Worm (Caenorhabditis elegans): ENCODE measurements around the gene T26E4.3.
"Not testable (repeated sequence)": the region's sequence is repeated elsewhere in the genome, so short reads cannot be mapped to it uniquely, and the experiment has no call there.

T26E4.3 gene

DNA sequence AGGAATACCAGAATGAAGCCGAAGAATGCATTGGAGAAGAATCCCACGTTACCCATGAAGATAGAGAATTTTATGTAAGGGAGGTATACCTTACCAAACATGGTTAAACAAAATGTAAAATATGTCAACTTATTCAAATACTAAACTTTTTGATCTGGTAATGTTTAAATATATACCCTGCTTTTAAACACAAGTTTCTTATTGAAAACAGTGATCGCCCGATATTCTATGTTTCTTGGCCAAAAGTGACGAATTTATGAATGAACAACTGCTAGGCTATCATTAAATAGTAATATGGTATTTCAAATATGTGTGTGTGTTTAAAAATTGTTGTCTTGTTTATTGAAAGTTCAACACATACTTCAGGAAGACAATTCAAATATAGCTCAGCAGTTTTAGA lies 34.3 kb upstream of the T26E4.3 start, which contains the start of gene T23D5.8:
Gene T23D5.8, minus strand, starts transcription at position 101 of the 400 bp plus-strand sequence.
- not testable (repeated sequence) for TF ChIP-seq fkh-2, pha-4, ceh-9 (tag; optimal IDR thresholded peaks at IDR 0.05)

DNA sequence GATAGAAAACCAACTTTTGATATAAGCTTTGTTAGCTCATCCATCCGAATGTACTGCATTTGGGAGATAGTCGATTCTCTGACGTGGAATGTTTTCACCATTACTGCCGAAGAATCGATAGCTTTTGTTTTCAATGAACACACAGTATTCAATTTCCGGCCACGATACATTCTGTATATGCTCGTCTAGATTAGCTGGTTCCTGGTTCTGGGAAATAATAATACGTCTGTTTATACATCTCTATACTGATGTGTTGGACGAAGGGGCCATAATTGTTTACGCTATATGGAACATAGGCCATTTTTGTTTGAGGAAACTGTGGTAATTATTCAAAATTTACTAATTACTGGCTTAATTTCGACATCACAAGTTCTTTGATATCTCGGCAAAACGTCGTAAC lies 32.5 kb upstream of the T26E4.3 start, which contains the start of gene str-6:
Gene str-6, minus strand, starts transcription at position 101 of the 400 bp plus-strand sequence.
- no peak for TF ChIP-seq nhr-43 (tag; optimal IDR thresholded peaks at IDR 0.05; ENCODE audit: poor library complexity, severe bottlenecking)
- no peak for TF ChIP-seq elt-2 (tag; optimal IDR thresholded peaks at IDR 0.05)
- no peak for TF ChIP-seq ZK546.5 (tag; optimal IDR thresholded peaks at IDR 0.05)
- TF ChIP-seq nhr-23 (tag; optimal IDR thresholded peaks at IDR 0.05) = no peak
- TF ChIP-seq lsy-12 (tag; optimal IDR thresholded peaks at IDR 0.05) = no peak
- TF ChIP-seq egl-5 (tag; optimal IDR thresholded peaks at IDR 0.05) = no peak
- no peak for TF ChIP-seq pha-4 (tag; optimal IDR thresholded peaks at IDR 0.05)
- no peak for TF ChIP-seq daf-12 (tag; optimal IDR thresholded peaks at IDR 0.05)
- no peak for TF ChIP-seq tbx-2 (tag; optimal IDR thresholded peaks at IDR 0.05)
- TF ChIP-seq mdl-1 (tag; optimal IDR thresholded peaks at IDR 0.05) = no peak
- no peak for TF ChIP-seq skn-1 (tag; optimal IDR thresholded peaks at IDR 0.05)
- TF ChIP-seq ceh-9 (tag; optimal IDR thresholded peaks at IDR 0.05) = no peak
- TF ChIP-seq nhr-237 (tag; optimal IDR thresholded peaks at IDR 0.05) = no peak
- no peak for TF ChIP-seq nhr-77 (tag; optimal IDR thresholded peaks at IDR 0.05)
- no peak for TF ChIP-seq nhr-12 (tag; optimal IDR thresholded peaks at IDR 0.05)
- no peak for TF ChIP-seq unc-39 (tag; optimal IDR thresholded peaks at IDR 0.05)

DNA sequence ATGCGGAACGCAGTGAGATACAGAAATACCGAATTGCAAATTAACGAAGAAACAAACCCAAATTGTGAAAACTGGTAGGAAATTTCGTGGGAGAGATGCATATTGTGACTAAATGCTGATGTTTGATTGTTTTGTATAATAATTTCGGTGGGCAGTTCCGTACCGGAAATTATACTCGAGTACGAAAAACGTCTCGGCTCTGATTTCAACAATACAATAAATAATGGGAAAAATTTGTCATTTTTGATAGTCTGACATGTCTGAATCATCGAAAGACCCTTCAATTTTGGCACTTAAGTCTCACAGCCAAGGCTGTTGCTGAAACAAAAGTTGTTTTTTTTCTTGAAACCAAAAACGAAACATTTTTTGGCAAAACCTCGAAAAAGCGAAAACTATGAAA lies 30.5 kb upstream of the T26E4.3 start, which contains the start of gene str-43:
Gene str-43, minus strand, starts transcription at position 101 of the 400 bp plus-strand sequence.
- TF ChIP-seq jun-1 (tag; optimal IDR thresholded peaks at IDR 0.05) (no peak), elt-3 (tag; optimal IDR thresholded peaks at IDR 0.05) (no peak), egl-5 (tag; optimal IDR thresholded peaks at IDR 0.05) (no peak), nfya-1 (tag; optimal IDR thresholded peaks at IDR 0.05; ENCODE audit: insufficient read depth) (no peak), mml-1 (tag; optimal IDR thresholded peaks at IDR 0.05) (no peak), elt-1 (tag; optimal IDR thresholded peaks at IDR 0.05) (no peak), unc-39 (tag; optimal IDR thresholded peaks at IDR 0.05) (no peak)

DNA sequence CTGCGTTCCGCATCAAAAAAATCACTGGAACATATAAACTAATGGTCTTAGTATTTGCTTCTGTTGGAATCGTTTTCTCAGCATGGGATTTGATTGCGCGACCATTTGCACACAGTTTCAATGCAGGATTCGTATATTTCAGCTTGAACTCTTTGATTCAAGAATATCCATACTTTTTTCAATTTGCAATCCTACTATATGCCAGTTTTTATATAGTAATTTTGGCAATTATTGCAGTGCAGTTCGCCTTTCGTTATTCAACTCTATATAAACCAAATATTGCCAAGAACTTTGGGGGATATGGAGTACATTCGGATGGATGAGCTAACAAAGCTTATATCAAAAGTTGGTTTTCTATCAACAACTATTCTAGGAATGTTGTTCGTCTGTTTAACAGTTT lies 29.7 kb upstream of the T26E4.3 start, which contains the start of gene str-5:
Gene str-5, plus strand, starts transcription at position 301 of the 400 bp plus-strand sequence.
- not testable (repeated sequence) for TF ChIP-seq lin-15B, unc-39, zag-1 (tag; optimal IDR thresholded peaks at IDR 0.05)

DNA sequence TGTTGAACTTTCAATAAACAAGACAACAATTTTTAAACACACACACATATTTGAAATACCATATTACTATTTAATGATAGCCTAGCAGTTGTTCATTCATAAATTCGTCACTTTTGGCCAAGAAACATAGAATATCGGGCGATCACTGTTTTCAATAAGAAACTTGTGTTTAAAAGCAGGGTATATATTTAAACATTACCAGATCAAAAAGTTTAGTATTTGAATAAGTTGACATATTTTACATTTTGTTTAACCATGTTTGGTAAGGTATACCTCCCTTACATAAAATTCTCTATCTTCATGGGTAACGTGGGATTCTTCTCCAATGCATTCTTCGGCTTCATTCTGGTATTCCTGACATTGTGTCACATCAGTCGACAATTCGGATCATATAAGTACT lies 27.9 kb upstream of the T26E4.3 start, which contains the start of gene str-8:
Gene str-8, plus strand, starts transcription at position 301 of the 400 bp plus-strand sequence.
- not testable (repeated sequence) for TF ChIP-seq nhr-77, skn-1, nhr-67 (tag; optimal IDR thresholded peaks at IDR 0.05)

DNA sequence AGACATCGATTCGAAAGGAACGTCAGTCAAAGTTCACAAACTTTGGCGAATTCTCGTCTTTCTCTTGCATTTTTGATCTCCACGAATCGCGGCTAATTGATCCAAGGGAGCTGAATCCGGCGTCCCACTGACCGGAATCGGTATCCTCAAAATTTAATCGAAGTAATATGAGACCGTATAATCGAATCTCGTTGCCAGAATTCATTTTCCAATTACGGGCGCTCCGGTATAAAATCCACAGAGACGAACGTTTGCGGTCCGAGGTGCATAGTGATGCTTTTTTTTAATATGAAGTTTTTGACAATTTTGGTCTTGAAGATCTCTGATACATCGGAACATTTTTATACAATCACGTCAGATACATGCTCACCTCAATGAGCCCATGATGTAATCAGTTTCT lies 24.9 kb upstream of the T26E4.3 start:
- TF ChIP-seq elt-1 (tag; optimal IDR thresholded peaks at IDR 0.05) = no peak
- no peak for TF ChIP-seq elt-2 (tag; optimal IDR thresholded peaks at IDR 0.05)
- no peak for TF ChIP-seq mdl-1 (tag; optimal IDR thresholded peaks at IDR 0.05)
- TF ChIP-seq tbx-2 (tag; optimal IDR thresholded peaks at IDR 0.05) = no peak
- no peak for TF ChIP-seq nhr-23 (tag; optimal IDR thresholded peaks at IDR 0.05)
- TF ChIP-seq fkh-2 (tag; optimal IDR thresholded peaks at IDR 0.05) = no peak
- no peak for TF ChIP-seq eor-1 (tag; optimal IDR thresholded peaks at IDR 0.05)
- no peak for TF ChIP-seq snpc-4 (tag; optimal IDR thresholded peaks at IDR 0.05)
- no peak for TF ChIP-seq lsy-12 (tag; optimal IDR thresholded peaks at IDR 0.05)
- no peak for TF ChIP-seq fkh-10 (GFP tag; optimal IDR thresholded peaks at IDR 0.05)

DNA sequence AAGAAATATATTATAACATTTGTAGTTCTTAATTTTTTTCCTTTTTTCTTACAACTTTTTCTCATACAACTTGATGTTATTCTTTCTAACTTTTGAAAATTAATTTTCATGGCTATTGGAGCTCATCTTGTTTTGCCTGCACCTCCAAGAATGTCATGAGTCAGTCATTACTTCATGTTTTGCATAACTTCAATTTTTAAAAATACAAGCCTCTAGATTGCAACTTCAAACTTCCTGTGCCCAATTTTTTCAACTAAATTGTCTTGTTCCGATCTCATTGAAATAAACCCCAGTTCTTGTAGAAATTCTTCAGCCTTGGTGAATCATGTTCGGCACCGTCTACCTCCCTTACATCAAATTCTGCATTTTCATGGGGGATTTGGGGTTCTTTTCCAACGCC lies 24.1 kb upstream of the T26E4.3 start, which contains the start of gene str-9:
Gene str-9, plus strand, starts transcription at position 301 of the 400 bp plus-strand sequence.
- TF ChIP-seq zag-1 (tag; optimal IDR thresholded peaks at IDR 0.05) = no peak
- TF ChIP-seq nhr-25 (tag; optimal IDR thresholded peaks at IDR 0.05) = no peak
- no peak for TF ChIP-seq hmg-11 (tag; optimal IDR thresholded peaks at IDR 0.05)
- no peak for TF ChIP-seq elt-1 (tag; optimal IDR thresholded peaks at IDR 0.05)
- TF ChIP-seq fkh-2 (tag; optimal IDR thresholded peaks at IDR 0.05) = no peak
- no peak for TF ChIP-seq ceh-9 (tag; optimal IDR thresholded peaks at IDR 0.05)
- TF ChIP-seq skn-1 (tag; optimal IDR thresholded peaks at IDR 0.05) = no peak
- no peak for TF ChIP-seq egl-5 (tag; optimal IDR thresholded peaks at IDR 0.05)
- no peak for TF ChIP-seq ceh-82 (tag; optimal IDR thresholded peaks at IDR 0.05)
- TF ChIP-seq egl-27 (tag; optimal IDR thresholded peaks at IDR 0.05) = no peak
- TF ChIP-seq fkh-10 (GFP tag; optimal IDR thresholded peaks at IDR 0.05) = no peak
- TF ChIP-seq snpc-4 (tag; optimal IDR thresholded peaks at IDR 0.05) = no peak
- TF ChIP-seq R02D3.7 (tag; optimal IDR thresholded peaks at IDR 0.05) = no peak
- TF ChIP-seq nhr-67 (tag; optimal IDR thresholded peaks at IDR 0.05) = no peak
- no peak for TF ChIP-seq ceh-16 (tag; optimal IDR thresholded peaks at IDR 0.05)
- no peak for TF ChIP-seq jun-1 (tag; optimal IDR thresholded peaks at IDR 0.05)
- TF ChIP-seq mml-1 (tag; optimal IDR thresholded peaks at IDR 0.05) = no peak
- no peak for TF ChIP-seq elt-3 (tag; optimal IDR thresholded peaks at IDR 0.05)
- TF ChIP-seq pqm-1 (tag; optimal IDR thresholded peaks at IDR 0.05) = no peak
- TF ChIP-seq eor-1 (tag; optimal IDR thresholded peaks at IDR 0.05) = no peak

All from whole organism, L3 larva.